Fruit fly (Drosophila melanogaster): ENCODE measurements around the gene CG4942.

- no peak for TF ChIP-seq CG8478 (optimal IDR thresholded peaks at IDR 0.05)
- no peak for TF ChIP-seq CTCF (optimal IDR thresholded peaks at IDR 0.05)
These were observed 43.6 kb upstream of the CG4942 start for dm6 chr3L:9029183-9029789.
